Fruit fly (Drosophila melanogaster) whole organism, prepupa: ENCODE results near the gene caz.
A peak's percentile ranks its signal among the peaks of the same experiment; 100 is the strongest.

Experiments
- CG10631 ChIP-seq: fragments of 200-800 bp; sonication (Bioruptor generic); optimal IDR thresholded peaks from 2 replicates; lab custom pipeline; 2016; ENCODE audit warnings: missing biosample characterization, missing genetic modification characterization
- CG6276 ChIP-seq: fragments of 200-800 bp; sonication (Bioruptor generic); optimal IDR thresholded peaks from 2 replicates; lab custom pipeline; 2017; ENCODE audit warnings: missing biosample characterization, mild to moderate bottlenecking, missing genetic modification characterization
- CG6792 ChIP-seq: fragments of 200-800 bp; sonication (Bioruptor generic); optimal IDR thresholded peaks from 3 replicates; lab custom pipeline; 2016; ENCODE audit warnings: missing biosample characterization, missing genetic modification characterization
- CG8319 ChIP-seq: fragments of 200-800 bp; sonication (Bioruptor generic); optimal IDR thresholded peaks from 3 replicates; lab custom pipeline; 2016; ENCODE audit warnings: missing biosample characterization, missing genetic modification characterization
- Hr4 ChIP-seq: fragments of 200-800 bp; sonication (Bioruptor generic); optimal IDR thresholded peaks from 3 replicates; lab custom pipeline; 2016; ENCODE audit warnings: missing biosample characterization, missing genetic modification characterization
- dsx ChIP-seq: fragments of 200-800 bp; optimal IDR thresholded peaks from 3 replicates; lab custom pipeline; 2019; ENCODE audit warnings: missing biosample characterization, mild to moderate bottlenecking, missing genetic modification characterization, moderate library complexity; ENCODE audit not compliant: poor library complexity, severe bottlenecking
- spab ChIP-seq: fragments of 200-800 bp; sonication (Bioruptor generic); optimal IDR thresholded peaks from 2 replicates; lab custom pipeline; 2017; ENCODE audit warnings: missing biosample characterization, mild to moderate bottlenecking, missing genetic modification characterization, missing genetic modification reagents
- svp ChIP-seq: fragments of 200-800 bp; sonication (Bioruptor generic); peaks from one replicate; lab custom pipeline; 2016; ENCODE audit warnings: missing biosample characterization, missing genetic modification characterization

- TF ChIP-seq svp (GFP tag; lab: Kevin White, UChicago) (peak; percentile 83), CG6792 (GFP tag; lab: Kevin White, UChicago) (peak; percentile 20), spab (no peak), Hr4 (GFP tag; lab: Kevin White, UChicago) (peak; percentile 9), CG10631 (peak; percentile 11), CG6276 (GFP tag; lab: Kevin White, UChicago) (no peak), dsx (GFP tag; lab: Kevin White, UChicago) (no peak), CG8319 (GFP tag; lab: Kevin White, UChicago) (no peak)
These were observed 3.4 kb upstream of the caz start for dm6 chrX:16285186-16285585.
